Fruit fly (Drosophila melanogaster): ENCODE data around the gene CG13795.

Gene CG13795

dm6 chr2L:7690449-7690848, 35.6 kb downstream of the CG13795 start:
- TF ChIP-seq HLH106 (tag; optimal IDR thresholded peaks at IDR 0.05): no peak
- no peak for TF ChIP-seq usp (GFP tag; optimal IDR thresholded peaks at IDR 0.05)
- TF ChIP-seq sv (GFP tag; optimal IDR thresholded peaks at IDR 0.05): no peak
- no peak for TF ChIP-seq tai (GFP tag; optimal IDR thresholded peaks at IDR 0.05)
- TF ChIP-seq OdsH (GFP tag; optimal IDR thresholded peaks at IDR 0.05): no peak
- no peak for TF ChIP-seq psq (GFP tag; optimal IDR thresholded peaks at IDR 0.05)
- no peak for TF ChIP-seq br (GFP tag; optimal IDR thresholded peaks at IDR 0.05)

dm6 chr2L:7685290-7685689, 40.8 kb downstream of the CG13795 start:
- TF ChIP-seq Dif (GFP tag; optimal IDR thresholded peaks at IDR 0.05; ENCODE audit: partially characterized antibody): no peak
- TF ChIP-seq Rel (GFP tag; optimal IDR thresholded peaks at IDR 0.05): no peak
- peak; percentile 35 for TF ChIP-seq Rel (tag; optimal IDR thresholded peaks at IDR 0.05)
- no peak for TF ChIP-seq br (GFP tag; optimal IDR thresholded peaks at IDR 0.05)
- TF ChIP-seq h (GFP tag; optimal IDR thresholded peaks at IDR 0.05): peak; percentile 69
- TF ChIP-seq lola (GFP tag; optimal IDR thresholded peaks at IDR 0.05): no peak
- peak; percentile 50 for TF ChIP-seq CrebA (GFP tag; optimal IDR thresholded peaks at IDR 0.05; ENCODE audit: borderline replicate concordance)

dm6 chr2L:7680298-7680697, 45.8 kb downstream of the CG13795 start:
- no peak for TF ChIP-seq Dfd (GFP tag; optimal IDR thresholded peaks at IDR 0.05)
- TF ChIP-seq rgr (GFP tag; optimal IDR thresholded peaks at IDR 0.05): no peak
- no peak for TF ChIP-seq Mio (GFP tag; optimal IDR thresholded peaks at IDR 0.05)
- no peak for TF ChIP-seq jim (GFP tag; optimal IDR thresholded peaks at IDR 0.05)
- no peak for TF ChIP-seq HLH106 (tag; optimal IDR thresholded peaks at IDR 0.05)
- TF ChIP-seq Dif (GFP tag; optimal IDR thresholded peaks at IDR 0.05; ENCODE audit: partially characterized antibody): no peak
- no peak for TF ChIP-seq GATAd (GFP tag; optimal IDR thresholded peaks at IDR 0.05)
- TF ChIP-seq CG32264 (GFP tag; optimal IDR thresholded peaks at IDR 0.05): no peak
- TF ChIP-seq N (GFP tag; optimal IDR thresholded peaks at IDR 0.05): no peak
- no peak for TF ChIP-seq Jra (GFP tag; optimal IDR thresholded peaks at IDR 0.05)
- no peak for TF ChIP-seq sv (GFP tag; optimal IDR thresholded peaks at IDR 0.05)
- TF ChIP-seq h (GFP tag; optimal IDR thresholded peaks at IDR 0.05): no peak
- TF ChIP-seq CG9705 (GFP tag; optimal IDR thresholded peaks at IDR 0.05): no peak
- no peak for TF ChIP-seq usp (GFP tag; optimal IDR thresholded peaks at IDR 0.05)
- no peak for TF ChIP-seq Hr83 (GFP tag; optimal IDR thresholded peaks at IDR 0.05; ENCODE audit: poor library complexity, severe bottlenecking)
- TF ChIP-seq br (GFP tag; optimal IDR thresholded peaks at IDR 0.05): no peak
- TF ChIP-seq Hnf4 (GFP tag; optimal IDR thresholded peaks at IDR 0.05): no peak
- TF ChIP-seq OdsH (GFP tag; optimal IDR thresholded peaks at IDR 0.05): no peak

dm6 chr2L:7678095-7678784, 47.9 kb downstream of the CG13795 start:
- TF ChIP-seq Vsx2 (GFP tag; optimal IDR thresholded peaks at IDR 0.05; ENCODE audit: partially characterized antibody) (peak; percentile 87), CG32264 (GFP tag; optimal IDR thresholded peaks at IDR 0.05) (no peak), Hr83 (GFP tag; optimal IDR thresholded peaks at IDR 0.05; ENCODE audit: poor library complexity, severe bottlenecking) (peak; percentile 19), Dif (GFP tag; optimal IDR thresholded peaks at IDR 0.05; ENCODE audit: partially characterized antibody) (peak; percentile 26), dl (GFP tag; optimal IDR thresholded peaks at IDR 0.05; ENCODE audit: insufficient read depth in 1 of 2, partially characterized antibody in 2 of 2) (no peak), Rel (GFP tag; optimal IDR thresholded peaks at IDR 0.05) (no peak), Rel (tag; optimal IDR thresholded peaks at IDR 0.05) (peak; percentile 99), Jra (GFP tag; optimal IDR thresholded peaks at IDR 0.05) (peak; percentile 32), h (GFP tag; optimal IDR thresholded peaks at IDR 0.05) (peak; percentile 46), rgr (GFP tag; optimal IDR thresholded peaks at IDR 0.05) (peak; percentile 43), dmrt93B (GFP tag; optimal IDR thresholded peaks at IDR 0.05) (no peak), br (GFP tag; optimal IDR thresholded peaks at IDR 0.05) (peak; percentile 15)

DNA sequence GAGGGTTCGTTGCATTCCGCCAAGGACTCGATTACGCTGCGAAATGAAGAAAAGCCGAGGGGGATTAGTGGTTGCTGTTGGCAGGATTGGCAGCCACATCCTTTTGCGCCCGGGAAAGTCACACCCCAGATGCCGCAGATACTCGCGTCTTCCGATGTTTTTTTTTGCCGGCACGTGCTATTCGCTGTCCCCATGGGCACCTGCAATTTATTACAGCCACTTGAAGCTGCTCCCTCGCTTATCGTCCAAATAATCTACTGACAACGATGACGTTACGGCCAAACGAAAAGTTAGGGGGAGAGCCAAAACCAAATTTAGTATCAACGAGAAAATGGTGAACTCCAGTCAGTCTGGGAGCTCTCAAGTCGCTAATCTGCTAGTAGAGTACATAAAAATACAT, 49.1 kb downstream of the CG13795 start:
- TF ChIP-seq Sp1 (GFP tag; optimal IDR thresholded peaks at IDR 0.05): no peak
- TF ChIP-seq h (GFP tag; optimal IDR thresholded peaks at IDR 0.05): no peak
- TF ChIP-seq fru (GFP tag; optimal IDR thresholded peaks at IDR 0.05): no peak
- TF ChIP-seq HLH106 (tag; optimal IDR thresholded peaks at IDR 0.05): no peak
- TF ChIP-seq Rel (GFP tag; optimal IDR thresholded peaks at IDR 0.05): no peak
- peak; percentile 43 for TF ChIP-seq Rel (tag; optimal IDR thresholded peaks at IDR 0.05)
- no peak for TF ChIP-seq Dif (GFP tag; optimal IDR thresholded peaks at IDR 0.05; ENCODE audit: partially characterized antibody)
- no peak for TF ChIP-seq woc (GFP tag; optimal IDR thresholded peaks at IDR 0.05)
- TF ChIP-seq Dfd (GFP tag; optimal IDR thresholded peaks at IDR 0.05): no peak

Data from whole organism, wandering third instar larva.